Worm (Caenorhabditis elegans) whole organism, late embryonic: Measurements from ENCODE around the gene npp-22.
A peak's percentile ranks its signal among the peaks of the same experiment; 100 is the strongest.

Experiments
- K09A11.1 ChIP-seq: sonication (generic microtip); optimal IDR thresholded peaks from 2 replicates; lab custom pipeline; 2017; ENCODE audit warnings: antibody characterized with exemption, mild to moderate bottlenecking, missing genetic modification characterization, missing compliant biosample characterization; ENCODE audit not compliant: insufficient read depth
- T23F11.4 ChIP-seq: fragments of 200-800 bp; sonication (Bioruptor generic); optimal IDR thresholded peaks from 2 replicates; lab custom pipeline; 2018; ENCODE audit warnings: mild to moderate bottlenecking, missing genetic modification characterization, missing compliant biosample characterization
- ceh-2 ChIP-seq: sonication (generic microtip); optimal IDR thresholded peaks from 2 replicates; lab custom pipeline; 2016; ENCODE audit warnings: missing genotype, missing genetic modification characterization, missing compliant biosample characterization
- ceh-22 ChIP-seq: sonication (generic microtip); optimal IDR thresholded peaks from 2 replicates; lab custom pipeline; 2017; ENCODE audit warnings: missing biosample characterization, missing genetic modification characterization
- ceh-31 ChIP-seq: sonication (generic microtip); optimal IDR thresholded peaks from 2 replicates; lab custom pipeline; 2016; ENCODE audit warnings: missing genetic modification characterization, missing compliant biosample characterization
- ceh-34 ChIP-seq: sonication (generic microtip); optimal IDR thresholded peaks from 2 replicates; lab custom pipeline; 2016; ENCODE audit warnings: mild to moderate bottlenecking, missing genetic modification characterization, missing compliant biosample characterization
- ceh-6 ChIP-seq: fragments of 200-800 bp; sonication (Bioruptor generic); optimal IDR thresholded peaks from 2 replicates; lab custom pipeline; 2018; ENCODE audit warnings: mild to moderate bottlenecking, missing genetic modification characterization, missing compliant biosample characterization
- dmd-4 ChIP-seq: sonication (generic microtip); optimal IDR thresholded peaks from 2 replicates; lab custom pipeline; 2016; ENCODE audit warnings: borderline replicate concordance, missing genetic modification characterization, missing compliant biosample characterization
- ets-4 ChIP-seq: sonication (generic microtip); optimal IDR thresholded peaks from 2 replicates; lab custom pipeline; 2016; ENCODE audit warnings: missing genetic modification characterization, missing compliant biosample characterization
- hlh-13 ChIP-seq: fragments of 200-800 bp; sonication (Bioruptor generic); optimal IDR thresholded peaks from 2 replicates; lab custom pipeline; 2018; ENCODE audit warnings: mild to moderate bottlenecking, missing genetic modification characterization, missing compliant biosample characterization
- hlh-8 ChIP-seq: sonication (generic microtip); optimal IDR thresholded peaks from 2 replicates; lab custom pipeline; 2016; ENCODE audit warnings: missing genotype, missing genetic modification characterization, missing compliant biosample characterization
- pat-9 ChIP-seq: fragments of 200-800 bp; sonication (Bioruptor generic); optimal IDR thresholded peaks from 2 replicates; lab custom pipeline; 2018; ENCODE audit warnings: mild to moderate bottlenecking, missing genetic modification characterization, moderate library complexity, missing compliant biosample characterization
- pax-1 ChIP-seq: fragments of 150-350 bp; optimal IDR thresholded peaks from 2 replicates; lab custom pipeline; 2014; ENCODE audit warnings: missing biosample characterization, missing genetic modification characterization
- sox-2 ChIP-seq: fragments of 200-800 bp; sonication (Bioruptor generic); IDR thresholded peaks from 2 replicates; pipeline ENCODE4 v1.3.6; 2022; ENCODE audit warnings: missing genetic modification reagents, missing genetic modification characterization, missing compliant biosample characterization
- tbx-7 ChIP-seq: sonication (generic microtip); optimal IDR thresholded peaks from 2 replicates; lab custom pipeline; 2016; ENCODE audit warnings: missing genotype, missing genetic modification characterization, missing compliant biosample characterization
- unc-3 ChIP-seq, 2 experiments: fragments of 200-800 bp in 1 of 2; sonication (Bioruptor generic) in 1 of 2; sonication (generic microtip) in 1 of 2; conservative IDR thresholded peaks in 1 of 2; optimal IDR thresholded peaks in 1 of 2; 2 replicates each; pipeline versions ENCODE4 v1.3.6 to Lab custom; 2016 to 2022; ENCODE audit warnings: missing compliant biosample characterization in 2 of 2, missing genetic modification characterization in 2 of 2, missing genetic modification reagents in 1 of 2
- unc-42 ChIP-seq: sonication (generic microtip); optimal IDR thresholded peaks from 2 replicates; lab custom pipeline; 2016; ENCODE audit warnings: missing genotype, missing genetic modification characterization, missing compliant biosample characterization

npp-22 gene

DNA sequence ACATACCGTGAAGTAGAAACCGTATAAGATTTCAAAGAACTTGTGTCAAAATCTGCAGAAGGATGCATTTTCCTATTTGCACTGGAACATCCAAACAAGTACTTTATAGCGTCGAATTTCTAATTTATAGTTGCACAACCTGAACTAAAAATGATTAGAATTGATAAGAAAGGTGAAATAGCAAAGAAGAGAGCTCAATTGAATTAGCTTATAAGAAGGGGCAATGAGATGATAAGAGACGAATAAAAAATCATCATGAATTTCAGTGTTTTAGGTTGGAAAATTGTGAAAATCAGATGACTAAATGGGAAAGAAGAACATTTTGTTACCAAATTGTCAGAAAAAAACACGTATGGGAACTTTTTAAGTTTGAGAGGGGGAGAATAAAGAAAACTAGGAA, 41.7 kb downstream of the npp-22 start, which contains the start of gene W05E10.1:
Gene W05E10.1 (minus strand): TSS at position 139 of the 400 bp plus-strand sequence.
- no peak for TF ChIP-seq ceh-31
- TF ChIP-seq ceh-2: no peak
- TF ChIP-seq unc-3 (GFP tag; conservative IDR thresholded peaks at IDR 0.05; lab: Robert Waterston, UW): no peak
- TF ChIP-seq unc-3 (tag; optimal IDR thresholded peaks at IDR 0.05; lab: Kevin White, UChicago): no peak
- TF ChIP-seq dmd-4: no peak
- no peak for TF ChIP-seq pax-1 (tag; lab: Kevin White, UChicago)
- TF ChIP-seq K09A11.1: no peak

- TF ChIP-seq unc-42 (tag; lab: Kevin White, UChicago) (peak; percentile 8), sox-2 (no peak)
Observed at ce11 chrV:11686877-11687276, 46.4 kb downstream of the npp-22 start, which contains the start of gene W05E10.2. W05E10.2 (plus strand) TSS chrV:11687177.

DNA sequence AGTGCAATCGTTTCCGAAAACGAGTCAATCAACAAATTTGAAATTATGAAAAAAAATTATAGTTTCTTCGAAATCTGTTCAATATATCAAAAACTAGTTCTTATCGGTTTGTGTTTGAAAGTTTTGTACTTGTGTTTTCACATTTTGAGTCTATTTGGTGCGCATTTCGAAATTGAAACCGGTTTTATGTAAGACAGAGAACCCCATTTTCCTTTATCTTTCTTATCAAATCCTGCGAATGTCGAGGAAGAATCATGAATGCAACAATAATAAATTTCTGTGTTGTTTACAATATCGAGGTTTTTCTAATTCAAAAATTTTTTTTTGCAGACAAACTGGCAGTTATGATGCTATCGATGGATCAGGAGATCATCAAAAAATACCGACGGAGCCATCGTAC, 50.4 kb downstream of the npp-22 start:
- TF ChIP-seq ceh-22 (tag; lab: Kevin White, UChicago) (no peak), hlh-13 (GFP tag; lab: Kevin White, UChicago) (no peak), tbx-7 (tag; lab: Kevin White, UChicago) (no peak), ceh-6 (GFP tag; lab: Kevin White, UChicago) (no peak), pat-9 (tag; lab: Kevin White, UChicago) (no peak), T23F11.4 (GFP tag; lab: Kevin White, UChicago) (no peak), ets-4 (tag; lab: Kevin White, UChicago) (no peak), unc-3 (GFP tag; conservative IDR thresholded peaks at IDR 0.05; lab: Robert Waterston, UW) (no peak), unc-3 (tag; optimal IDR thresholded peaks at IDR 0.05; lab: Kevin White, UChicago) (no peak), sox-2 (no peak), ceh-34 (no peak), hlh-8 (tag; lab: Kevin White, UChicago) (no peak)
